Worm (Caenorhabditis elegans) whole organism, L3 larva: ENCODE results near the gene sri-63.

ENCODE experiments used
- R02D3.7 ChIP-seq: fragments of 150-350 bp; optimal IDR thresholded peaks from 2 replicates; lab custom pipeline; 2014; ENCODE audit warnings: missing biosample characterization, missing genetic modification characterization
- ZK546.5 ChIP-seq: sonication (generic microtip); optimal IDR thresholded peaks from 2 replicates; lab custom pipeline; 2017; ENCODE audit warnings: missing biosample characterization, missing genetic modification characterization
- aly-2 ChIP-seq: fragments of 150-350 bp; optimal IDR thresholded peaks from 2 replicates; lab custom pipeline; 2014; ENCODE audit warnings: missing biosample characterization, missing genetic modification characterization
- ama-1 ChIP-seq: fragments of 150-350 bp; optimal IDR thresholded peaks from 2 replicates; lab custom pipeline; 2018
- ceh-28 ChIP-seq: fragments of 150-350 bp; optimal IDR thresholded peaks from 2 replicates; lab custom pipeline; 2014; ENCODE audit warnings: missing biosample characterization, missing genetic modification reagents, missing genetic modification characterization
- ceh-82 ChIP-seq: fragments of 150-350 bp; optimal IDR thresholded peaks from 2 replicates; lab custom pipeline; 2014; ENCODE audit warnings: missing biosample characterization, missing genetic modification characterization
- daf-12 ChIP-seq: fragments of 150-350 bp; optimal IDR thresholded peaks from 2 replicates; lab custom pipeline; 2014; ENCODE audit warnings: missing biosample characterization, missing genetic modification reagents, missing genetic modification characterization
- egl-27 ChIP-seq: sonication (generic microtip); optimal IDR thresholded peaks from 4 replicates; lab custom pipeline; 2017; ENCODE audit warnings: missing biosample characterization, missing genetic modification reagents, missing genetic modification characterization
- egl-5 ChIP-seq: fragments of 150-350 bp; optimal IDR thresholded peaks from 2 replicates; lab custom pipeline; 2017; ENCODE audit warnings: missing biosample characterization, missing genetic modification reagents, missing genetic modification characterization, inconsistent platforms
- elt-1 ChIP-seq: fragments of 150-350 bp; optimal IDR thresholded peaks from 2 replicates; lab custom pipeline; 2014; ENCODE audit warnings: missing biosample characterization, missing genetic modification characterization
- elt-2 ChIP-seq: sonication (generic microtip); optimal IDR thresholded peaks from 2 replicates; lab custom pipeline; 2016; ENCODE audit warnings: missing genetic modification reagents, mild to moderate bottlenecking, missing genetic modification characterization, missing compliant biosample characterization
- elt-3 ChIP-seq, 3 experiments: fragments of 150-350 bp in 1 of 3; sonication (generic microtip) in 2 of 3; optimal IDR thresholded peaks; 2 replicates in 2 of 3; 4 replicates in 1 of 3; lab custom pipeline; 2014 to 2017; ENCODE audit warnings: missing biosample characterization in 3 of 3, missing genetic modification characterization in 3 of 3
- fkh-10 ChIP-seq: sonication (generic microtip); optimal IDR thresholded peaks from 2 replicates; lab custom pipeline; 2017; ENCODE audit warnings: missing biosample characterization, missing genetic modification reagents, missing genetic modification characterization
- jun-1 ChIP-seq: fragments of 150-350 bp; optimal IDR thresholded peaks from 2 replicates; lab custom pipeline; 2014; ENCODE audit warnings: missing biosample characterization, missing genetic modification reagents, missing genetic modification characterization
- lin-15B ChIP-seq: fragments of 150-350 bp; optimal IDR thresholded peaks from 2 replicates; lab custom pipeline; 2014; ENCODE audit warnings: missing biosample characterization, missing genetic modification characterization
- mdl-1 ChIP-seq: fragments of 150-350 bp; optimal IDR thresholded peaks from 2 replicates; lab custom pipeline; 2014; ENCODE audit warnings: missing biosample characterization, missing genetic modification characterization
- mml-1 ChIP-seq: fragments of 150-350 bp; sonication (generic microtip); optimal IDR thresholded peaks from 3 replicates; lab custom pipeline; 2014; ENCODE audit warnings: missing biosample characterization, missing genetic modification characterization
- nfya-1 ChIP-seq: sonication (generic microtip); optimal IDR thresholded peaks from 2 replicates; lab custom pipeline; 2017; ENCODE audit warnings: missing genetic modification characterization, mild to moderate bottlenecking, missing compliant biosample characterization, antibody characterized with exemption, moderate library complexity; ENCODE audit not compliant: insufficient read depth
- nhr-23 ChIP-seq: fragments of 150-350 bp; optimal IDR thresholded peaks from 2 replicates; lab custom pipeline; 2014; ENCODE audit warnings: missing biosample characterization, missing genetic modification reagents, missing genetic modification characterization
- nhr-237 ChIP-seq: fragments of 150-350 bp; optimal IDR thresholded peaks from 2 replicates; lab custom pipeline; 2014; ENCODE audit warnings: missing biosample characterization, missing genetic modification characterization
- nhr-67 ChIP-seq: fragments of 150-350 bp; optimal IDR thresholded peaks from 2 replicates; lab custom pipeline; 2014; ENCODE audit warnings: missing biosample characterization, missing genetic modification characterization
- nhr-77 ChIP-seq: fragments of 150-350 bp; optimal IDR thresholded peaks from 2 replicates; lab custom pipeline; 2014; ENCODE audit warnings: missing biosample characterization, missing genetic modification characterization
- pha-4 ChIP-seq: fragments of 150-350 bp; optimal IDR thresholded peaks from 2 replicates; lab custom pipeline; 2014; ENCODE audit warnings: missing biosample characterization, missing genetic modification reagents, missing genetic modification characterization
- pqm-1 ChIP-seq: fragments of 150-350 bp; optimal IDR thresholded peaks from 2 replicates; lab custom pipeline; 2017; ENCODE audit warnings: missing biosample characterization, missing genetic modification characterization, inconsistent platforms
- skn-1 ChIP-seq: fragments of 150-350 bp; optimal IDR thresholded peaks from 2 replicates; lab custom pipeline; 2014; ENCODE audit warnings: missing biosample characterization, missing genetic modification characterization
- unc-39 ChIP-seq: sonication (generic microtip); optimal IDR thresholded peaks from 4 replicates; lab custom pipeline; 2017; ENCODE audit warnings: missing biosample characterization, missing genetic modification characterization
- unc-62 ChIP-seq: fragments of 150-350 bp; sonication (generic microtip); optimal IDR thresholded peaks from 4 replicates; lab custom pipeline; 2014; ENCODE audit warnings: missing biosample characterization, missing genetic modification reagents, missing genetic modification characterization
- ztf-4 ChIP-seq: fragments of 150-350 bp; optimal IDR thresholded peaks from 2 replicates; lab custom pipeline; 2014; ENCODE audit warnings: missing biosample characterization, missing genetic modification characterization

Gene sri-63

ce11 chrII:3250195-3250594 is 37.0 kb upstream of the sri-63 start:
- no peak for TF ChIP-seq egl-27 (tag; lab: Kevin White, UChicago)
- TF ChIP-seq pqm-1 (tag; lab: Kevin White, UChicago) = no peak

- no peak for TF ChIP-seq ceh-82 (tag; lab: Kevin White, UChicago)
- TF ChIP-seq, all 47 proteins: peak for 0
Measured at ce11 chrII:3251782-3252181, 35.4 kb upstream of the sri-63 start.

- TF ChIP-seq R02D3.7 (tag; lab: Kevin White, UChicago) (no peak), ceh-28 (tag; lab: Kevin White, UChicago) (no peak), aly-2 (no peak), nhr-67 (no peak), nhr-77 (tag; lab: Kevin White, UChicago) (no peak), nhr-23 (tag; lab: Kevin White, UChicago) (no peak), lin-15B (tag; lab: Kevin White, UChicago) (no peak), pqm-1 (tag; lab: Kevin White, UChicago) (no peak), egl-5 (tag; lab: Kevin White, UChicago) (no peak), elt-3 (tag; optimal IDR thresholded peaks at IDR 0.05; lab: Kevin White, UChicago) (no peak)
Measured at ce11 chrII:3259254-3259653, 27.9 kb upstream of the sri-63 start, which contains the start of gene gcy-19. TSS of gene gcy-19 (minus strand) at chrII:3259354.

- TF ChIP-seq ZK546.5 (no peak), elt-2 (no peak), mdl-1 (tag; lab: Kevin White, UChicago) (no peak), pha-4 (tag; lab: Kevin White, UChicago) (no peak), ceh-82 (tag; lab: Kevin White, UChicago) (no peak), pqm-1 (tag; lab: Kevin White, UChicago) (no peak)
- TF ChIP-seq, all 47 proteins: peak for 0
Measured at ce11 chrII:3262504-3262903, 24.7 kb upstream of the sri-63 start, which contains the start of gene F02E11.2. TSS of gene F02E11.2 (plus strand) at chrII:3262804.

ce11 chrII:3264704-3265103 is 22.5 kb upstream of the sri-63 start:
- TF ChIP-seq ama-1 (lab: Kevin White, UChicago) (no peak), fkh-10 (GFP tag; lab: Kevin White, UChicago) (no peak), pqm-1 (tag; lab: Kevin White, UChicago) (no peak), jun-1 (tag; lab: Kevin White, UChicago) (no peak), elt-1 (tag; lab: Kevin White, UChicago) (no peak), mml-1 (tag; lab: Kevin White, UChicago) (no peak), ztf-4 (tag; lab: Kevin White, UChicago) (no peak)

- no peak for TF ChIP-seq daf-12 (tag; lab: Kevin White, UChicago)
- TF ChIP-seq ztf-4 (tag; lab: Kevin White, UChicago) = no peak
- TF ChIP-seq, all 47 proteins: peak for 0
Measured at ce11 chrII:3267365-3267764, 19.8 kb upstream of the sri-63 start, which contains the start of gene F02E11.7. TSS of gene F02E11.7 (plus strand) at chrII:3267665.

ce11 chrII:3267815-3268214 is 19.4 kb upstream of the sri-63 start:
- TF ChIP-seq unc-62 (GFP tag; lab: Kevin White, UChicago) (no peak), skn-1 (tag; lab: Kevin White, UChicago) (no peak), unc-39 (tag; lab: Kevin White, UChicago) (no peak), nfya-1 (tag; lab: Kevin White, UChicago) (peak; percentile 8), pha-4 (tag; lab: Kevin White, UChicago) (peak; percentile 17), aly-2 (no peak)

- TF ChIP-seq nhr-237 (tag; lab: Kevin White, UChicago) = no peak
Measured at ce11 chrII:3270598-3270997, 16.6 kb upstream of the sri-63 start.
